Worm (Caenorhabditis elegans): ENCODE data around the gene B0554.4.

ce11 chrV:465355-465754 lies 36.4 kb downstream of the B0554.4 start:
- no peak for TF ChIP-seq ama-1 (optimal IDR thresholded peaks at IDR 0.05)
- no peak for TF ChIP-seq odd-2 (tag; optimal IDR thresholded peaks at IDR 0.05)
- TF ChIP-seq tbx-2 (tag; optimal IDR thresholded peaks at IDR 0.05) = no peak
- no peak for TF ChIP-seq ceh-6 (GFP tag; optimal IDR thresholded peaks at IDR 0.05)
- no peak for TF ChIP-seq fkh-10 (GFP tag; optimal IDR thresholded peaks at IDR 0.05)
- TF ChIP-seq lin-11 (tag; optimal IDR thresholded peaks at IDR 0.05) = no peak
